Fruit fly (Drosophila melanogaster): ENCODE measurements around the gene senju.
A peak's percentile ranks its signal among the peaks of the same experiment; 100 is the strongest.

The senju gene

DNA sequence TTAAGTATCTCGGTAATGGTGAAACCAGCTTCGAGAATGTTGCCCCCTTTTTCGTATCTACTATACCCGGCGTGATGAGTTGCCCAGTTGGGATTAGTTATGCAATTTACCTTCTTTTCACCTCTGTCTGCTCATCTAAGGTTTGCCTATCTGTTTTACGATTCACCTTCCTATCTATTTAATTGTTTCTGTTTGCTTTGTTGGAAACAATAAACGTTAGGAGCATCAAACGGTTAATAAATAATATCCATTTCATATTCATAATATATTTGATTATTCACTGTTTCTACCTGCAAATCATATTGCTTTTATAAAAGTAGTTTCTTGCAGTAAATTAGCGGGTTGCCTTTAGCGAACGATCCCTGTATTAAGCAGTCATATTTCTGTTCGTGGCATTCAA is 45.4 kb upstream of the senju start:
- no peak for TF ChIP-seq kay (GFP tag; ENCODE audit: borderline replicate concordance)
- TF ChIP-seq cic (GFP tag; optimal IDR thresholded peaks at IDR 0.05), result peak; percentile 65
- TF ChIP-seq CG14711 (tag; optimal IDR thresholded peaks at IDR 0.05), result peak; percentile 53
- no peak for TF ChIP-seq Hr96 (GFP tag; optimal IDR thresholded peaks at IDR 0.05)
- TF ChIP-seq CG7045 (GFP tag; optimal IDR thresholded peaks at IDR 0.05), result peak; percentile 39
- no peak for TF ChIP-seq Clk (GFP tag; optimal IDR thresholded peaks at IDR 0.05)
- TF ChIP-seq tj (GFP tag; optimal IDR thresholded peaks at IDR 0.05), result peak; percentile 4
- TF ChIP-seq toe (GFP tag; optimal IDR thresholded peaks at IDR 0.05), result no peak
- TF ChIP-seq cnc (optimal IDR thresholded peaks at IDR 0.05), result no peak
- peak; percentile 65 for TF ChIP-seq CG7101 (tag; optimal IDR thresholded peaks at IDR 0.05)
- TF ChIP-seq CG5204 (GFP tag; optimal IDR thresholded peaks at IDR 0.05), result no peak
- TF ChIP-seq bab1 (GFP tag; optimal IDR thresholded peaks at IDR 0.05), result peak; percentile 40
- TF ChIP-seq CG11617 (GFP tag; optimal IDR thresholded peaks at IDR 0.05), result peak; percentile 13
- TF ChIP-seq CG1620 (GFP tag; optimal IDR thresholded peaks at IDR 0.05), result no peak
- peak; percentile 76 for TF ChIP-seq CG33017 (tag; optimal IDR thresholded peaks at IDR 0.05)
- no peak for TF ChIP-seq Mnt (GFP tag; optimal IDR thresholded peaks at IDR 0.05)
- TF ChIP-seq Crg-1 (GFP tag; optimal IDR thresholded peaks at IDR 0.05), result no peak
- peak; percentile 25 for TF ChIP-seq ovo (GFP tag; optimal IDR thresholded peaks at IDR 0.05)
- peak; percentile 22 for TF ChIP-seq pad (GFP tag; optimal IDR thresholded peaks at IDR 0.05)
- peak; percentile 60 for TF ChIP-seq CG12768 (GFP tag; optimal IDR thresholded peaks at IDR 0.05)

DNA sequence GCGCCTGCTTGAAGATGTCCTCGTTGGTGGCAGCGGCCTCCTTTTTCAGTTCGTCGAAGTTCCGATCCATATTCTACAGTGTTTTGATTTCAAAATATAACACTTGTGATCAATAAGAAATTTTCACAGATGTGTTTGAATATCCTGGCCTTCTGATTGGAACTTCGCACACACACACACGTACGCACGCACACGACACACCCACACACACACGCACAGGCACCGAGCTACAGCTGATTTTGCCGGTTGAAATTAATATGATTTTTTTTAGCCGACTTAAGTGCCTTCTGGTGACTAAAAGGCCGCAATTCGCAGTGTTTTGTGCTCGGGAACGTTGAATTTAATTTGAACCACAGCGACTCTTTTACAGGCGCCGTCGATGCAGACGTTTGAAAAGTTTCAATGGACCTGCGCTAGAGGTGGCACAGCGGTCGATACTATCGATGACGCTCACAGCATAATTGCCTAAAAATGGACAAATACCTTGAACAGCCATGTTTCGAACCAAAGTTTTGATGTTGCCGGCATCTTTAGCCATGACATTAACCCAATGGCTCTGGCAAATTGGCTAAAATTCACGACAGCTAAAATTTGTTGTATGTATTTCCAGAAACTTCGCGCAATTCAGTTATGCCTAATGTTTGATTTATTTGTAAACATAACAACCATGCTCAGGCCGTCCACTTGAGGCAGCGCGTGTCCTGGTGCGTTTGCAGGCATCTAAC is 43.2 kb upstream of the senju start, which contains the start of gene Rtnl1:
Gene Rtnl1, minus strand, starts transcription at position 415 of the 725 bp plus-strand sequence.
- no peak for TF ChIP-seq cnc (optimal IDR thresholded peaks at IDR 0.05)
- TF ChIP-seq bab1 (GFP tag; optimal IDR thresholded peaks at IDR 0.05), result peak; percentile 81
- TF ChIP-seq CG14711 (tag; optimal IDR thresholded peaks at IDR 0.05), result peak; percentile 33
- peak; percentile 11 for TF ChIP-seq CG11617 (GFP tag; optimal IDR thresholded peaks at IDR 0.05)
- TF ChIP-seq pad (GFP tag; optimal IDR thresholded peaks at IDR 0.05), result peak; percentile 22
- no peak for TF ChIP-seq CG5204 (GFP tag; optimal IDR thresholded peaks at IDR 0.05)
- peak; percentile 15 for TF ChIP-seq Clk (GFP tag; optimal IDR thresholded peaks at IDR 0.05)
- TF ChIP-seq CG12768 (GFP tag; optimal IDR thresholded peaks at IDR 0.05), result peak; percentile 26
- TF ChIP-seq Crg-1 (GFP tag; optimal IDR thresholded peaks at IDR 0.05), result peak; percentile 33
- TF ChIP-seq ovo (GFP tag; optimal IDR thresholded peaks at IDR 0.05), result no peak
- TF ChIP-seq cic (GFP tag; optimal IDR thresholded peaks at IDR 0.05), result peak; percentile 70
- no peak for TF ChIP-seq kay (GFP tag; ENCODE audit: borderline replicate concordance)
- TF ChIP-seq Mnt (GFP tag; optimal IDR thresholded peaks at IDR 0.05), result peak; percentile 42
- TF ChIP-seq CG7045 (GFP tag; optimal IDR thresholded peaks at IDR 0.05), result no peak
- no peak for TF ChIP-seq toe (GFP tag; optimal IDR thresholded peaks at IDR 0.05)
- TF ChIP-seq Hr96 (GFP tag; optimal IDR thresholded peaks at IDR 0.05), result no peak
- TF ChIP-seq CG7101 (tag; optimal IDR thresholded peaks at IDR 0.05), result peak; percentile 17
- TF ChIP-seq tj (GFP tag; optimal IDR thresholded peaks at IDR 0.05), result peak; percentile 28
- peak; percentile 66 for TF ChIP-seq CG1620 (GFP tag; optimal IDR thresholded peaks at IDR 0.05)
- peak; percentile 34 for TF ChIP-seq CG33017 (tag; optimal IDR thresholded peaks at IDR 0.05)

DNA sequence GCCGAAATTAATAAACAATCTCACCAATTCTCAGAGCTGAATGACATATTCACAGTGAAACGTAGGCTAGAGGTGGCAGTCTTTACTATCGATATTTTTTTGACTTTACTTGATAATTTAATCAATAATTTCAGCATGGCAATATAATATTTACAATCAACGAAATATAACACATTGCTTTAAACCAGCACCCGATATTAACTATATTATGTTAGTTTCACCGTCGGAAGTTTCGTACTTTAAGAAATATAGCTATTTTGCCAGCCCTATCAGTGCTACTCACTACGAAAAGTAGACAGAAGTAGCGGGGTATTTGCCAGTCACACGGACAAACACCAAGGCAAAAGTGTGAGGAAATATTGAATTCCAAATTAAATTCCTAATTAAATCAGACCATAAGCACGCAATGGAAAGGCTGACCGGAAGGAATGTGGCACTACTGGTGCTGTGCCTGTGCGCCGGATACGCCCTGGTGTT is 41.8 kb upstream of the senju start, which contains the start of the genes CG31917, Tfb5 and SelT:
Gene CG31917, minus strand, starts transcription at position 51 of the 477 bp plus-strand sequence.
Gene Tfb5, minus strand, starts transcription at position 51 of the 477 bp plus-strand sequence.
Gene SelT, plus strand, starts transcription at position 139 of the 477 bp plus-strand sequence.
- peak; percentile 83 for TF ChIP-seq bab1 (GFP tag; optimal IDR thresholded peaks at IDR 0.05)
- peak; percentile 85 for TF ChIP-seq pad (GFP tag; optimal IDR thresholded peaks at IDR 0.05)
- peak; percentile 56 for TF ChIP-seq Mnt (GFP tag; optimal IDR thresholded peaks at IDR 0.05)
- TF ChIP-seq cnc (optimal IDR thresholded peaks at IDR 0.05), result no peak
- TF ChIP-seq CG33017 (tag; optimal IDR thresholded peaks at IDR 0.05), result peak; percentile 37
- TF ChIP-seq CG5204 (GFP tag; optimal IDR thresholded peaks at IDR 0.05), result no peak
- peak; percentile 73 for TF ChIP-seq CG11617 (GFP tag; optimal IDR thresholded peaks at IDR 0.05)
- TF ChIP-seq CG12768 (GFP tag; optimal IDR thresholded peaks at IDR 0.05), result peak; percentile 55
- peak; percentile 78 for TF ChIP-seq CG1620 (GFP tag; optimal IDR thresholded peaks at IDR 0.05)
- peak; percentile 61 for TF ChIP-seq CG7045 (GFP tag; optimal IDR thresholded peaks at IDR 0.05)
- TF ChIP-seq tj (GFP tag; optimal IDR thresholded peaks at IDR 0.05), result peak; percentile 49
- TF ChIP-seq Clk (GFP tag; optimal IDR thresholded peaks at IDR 0.05), result peak; percentile 20
- TF ChIP-seq Hr96 (GFP tag; optimal IDR thresholded peaks at IDR 0.05), result peak; percentile 71
- TF ChIP-seq kay (GFP tag; ENCODE audit: borderline replicate concordance), result no peak
- peak; percentile 58 for TF ChIP-seq CG14711 (tag; optimal IDR thresholded peaks at IDR 0.05)
- TF ChIP-seq Crg-1 (GFP tag; optimal IDR thresholded peaks at IDR 0.05), result peak; percentile 52
- peak; percentile 73 for TF ChIP-seq CG7101 (tag; optimal IDR thresholded peaks at IDR 0.05)
- TF ChIP-seq toe (GFP tag; optimal IDR thresholded peaks at IDR 0.05), result peak; percentile 82
- no peak for TF ChIP-seq cic (GFP tag; optimal IDR thresholded peaks at IDR 0.05)
- TF ChIP-seq ovo (GFP tag; optimal IDR thresholded peaks at IDR 0.05), result peak; percentile 52

DNA sequence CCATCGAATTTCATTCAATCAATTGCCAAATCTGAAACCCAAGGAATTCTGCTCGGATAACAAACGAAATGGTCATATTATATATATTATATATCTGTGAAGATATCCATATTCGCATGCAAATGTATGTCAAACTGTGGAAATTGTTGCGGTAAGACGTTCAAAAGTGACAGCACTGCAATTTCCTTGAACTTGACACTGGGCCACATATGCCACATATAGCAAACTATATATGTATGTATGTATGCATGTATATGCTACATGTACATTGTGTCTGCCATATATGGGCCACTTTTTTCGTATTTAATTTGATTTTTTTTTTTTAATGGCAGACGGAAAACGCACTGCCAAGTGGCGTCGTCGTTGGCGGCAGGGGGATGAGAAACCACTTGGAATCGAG is 32.2 kb upstream of the senju start:
- TF ChIP-seq Hr96 (GFP tag; optimal IDR thresholded peaks at IDR 0.05) (no peak), tj (GFP tag; optimal IDR thresholded peaks at IDR 0.05) (peak; percentile 91), CG1620 (GFP tag; optimal IDR thresholded peaks at IDR 0.05) (no peak), CG12768 (GFP tag; optimal IDR thresholded peaks at IDR 0.05) (no peak)

DNA sequence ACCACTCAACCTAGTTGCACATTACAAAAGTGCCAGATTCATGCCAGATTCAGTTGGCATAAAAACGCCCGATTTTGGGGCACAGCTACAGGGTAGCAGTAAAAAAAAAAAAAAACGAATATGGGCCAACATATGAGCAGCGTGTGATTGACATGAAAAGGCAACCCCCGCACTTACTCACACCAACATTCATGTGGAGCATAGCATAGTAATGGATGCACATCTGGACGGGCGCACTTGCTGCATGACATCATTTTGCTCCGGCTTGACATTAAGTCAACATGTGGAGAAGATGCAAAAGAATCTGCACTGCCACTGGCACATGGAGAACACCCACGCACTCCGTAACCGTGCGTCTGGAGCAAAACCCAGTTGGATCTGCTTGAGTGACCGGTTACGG is 30.0 kb upstream of the senju start:
- TF ChIP-seq CG7045 (GFP tag; optimal IDR thresholded peaks at IDR 0.05), result no peak
- no peak for TF ChIP-seq ovo (GFP tag; optimal IDR thresholded peaks at IDR 0.05)

DNA sequence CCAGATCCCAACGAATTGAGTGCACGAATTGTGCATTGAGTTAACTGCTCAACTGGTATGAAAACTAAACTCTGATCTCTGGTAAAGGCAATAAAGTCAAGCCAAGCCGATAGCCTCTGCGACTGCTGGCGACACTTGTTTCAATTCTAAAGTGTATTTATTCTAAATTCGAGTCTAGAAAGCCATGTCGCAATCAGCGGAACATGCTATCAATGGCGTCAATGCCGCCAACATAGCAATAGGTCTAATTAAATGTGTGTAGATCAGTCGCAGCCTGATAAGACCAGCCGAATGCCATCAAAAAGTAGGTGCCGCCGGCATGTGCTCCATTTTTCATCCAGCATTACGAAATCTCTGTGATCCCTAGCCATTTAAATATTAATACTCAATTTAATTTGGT is 27.1 kb upstream of the senju start:
- no peak for TF ChIP-seq pad (GFP tag; optimal IDR thresholded peaks at IDR 0.05)
- TF ChIP-seq kay (GFP tag; ENCODE audit: borderline replicate concordance), result no peak
- no peak for TF ChIP-seq CG33017 (tag; optimal IDR thresholded peaks at IDR 0.05)
- no peak for TF ChIP-seq CG1620 (GFP tag; optimal IDR thresholded peaks at IDR 0.05)
- TF ChIP-seq bab1 (GFP tag; optimal IDR thresholded peaks at IDR 0.05), result no peak
- TF ChIP-seq CG11617 (GFP tag; optimal IDR thresholded peaks at IDR 0.05), result no peak
- TF ChIP-seq CG7045 (GFP tag; optimal IDR thresholded peaks at IDR 0.05), result no peak
- no peak for TF ChIP-seq Crg-1 (GFP tag; optimal IDR thresholded peaks at IDR 0.05)
- TF ChIP-seq Mnt (GFP tag; optimal IDR thresholded peaks at IDR 0.05), result no peak
- TF ChIP-seq toe (GFP tag; optimal IDR thresholded peaks at IDR 0.05), result no peak
- no peak for TF ChIP-seq CG14711 (tag; optimal IDR thresholded peaks at IDR 0.05)
- TF ChIP-seq ovo (GFP tag; optimal IDR thresholded peaks at IDR 0.05), result no peak
- no peak for TF ChIP-seq cnc (optimal IDR thresholded peaks at IDR 0.05)
- TF ChIP-seq CG12768 (GFP tag; optimal IDR thresholded peaks at IDR 0.05), result no peak
